Worm (Caenorhabditis elegans) whole organism, mixed stage, embryonic: Measurements from ENCODE around the gene C46C11.4.

Experiments
- M03D4.4 ChIP-seq: sonication (generic microtip); optimal IDR thresholded peaks from 2 replicates; lab custom pipeline; 2017; ENCODE audit warnings: mild to moderate bottlenecking, missing genetic modification characterization, missing compliant biosample characterization
- bed-3 ChIP-seq: fragments of 200-800 bp; sonication (Bioruptor generic); optimal IDR thresholded peaks from 3 replicates; lab custom pipeline; 2018; ENCODE audit warnings: mild to moderate bottlenecking, missing genetic modification characterization, moderate library complexity, missing compliant biosample characterization
- blmp-1 ChIP-seq: fragments of 150-350 bp; optimal IDR thresholded peaks from 2 replicates; lab custom pipeline; 2014; ENCODE audit warnings: missing biosample characterization, missing genetic modification characterization
- ceh-39 ChIP-seq: fragments of 150-350 bp; optimal IDR thresholded peaks from 2 replicates; lab custom pipeline; 2014; ENCODE audit warnings: missing biosample characterization, missing genetic modification characterization
- ceh-43 ChIP-seq: fragments of 200-800 bp; sonication (Bioruptor generic); optimal IDR thresholded peaks from 2 replicates; lab custom pipeline; 2018; ENCODE audit warnings: mild to moderate bottlenecking, missing genetic modification characterization, moderate library complexity, missing compliant biosample characterization
- ces-1 ChIP-seq: fragments of 150-350 bp; optimal IDR thresholded peaks from 2 replicates; lab custom pipeline; 2014; ENCODE audit warnings: missing biosample characterization, missing genetic modification reagents, missing genetic modification characterization
- cnd-1 ChIP-seq: fragments of 200-800 bp; sonication (Bioruptor generic); optimal IDR thresholded peaks from 2 replicates; lab custom pipeline; 2018; ENCODE audit warnings: mild to moderate bottlenecking, missing genetic modification characterization, missing compliant biosample characterization
- drap-1 ChIP-seq: fragments of 200-800 bp; sonication (Bioruptor generic); optimal IDR thresholded peaks from 3 replicates; lab custom pipeline; 2018; ENCODE audit warnings: mild to moderate bottlenecking, missing genetic modification characterization, missing compliant biosample characterization
- elt-1 ChIP-seq: sonication (generic microtip); optimal IDR thresholded peaks from 2 replicates; lab custom pipeline; 2017; ENCODE audit warnings: missing genetic modification characterization, mild to moderate bottlenecking, missing compliant biosample characterization, antibody characterized with exemption, moderate library complexity, borderline replicate concordance; ENCODE audit not compliant: insufficient read depth
- elt-3 ChIP-seq: fragments of 150-350 bp; optimal IDR thresholded peaks from 2 replicates; lab custom pipeline; 2014; ENCODE audit warnings: missing biosample characterization, missing genetic modification characterization
- flh-1 ChIP-seq: fragments of 200-800 bp; sonication (Bioruptor generic); optimal IDR thresholded peaks from 2 replicates; lab custom pipeline; 2018; ENCODE audit warnings: mild to moderate bottlenecking, missing genetic modification characterization, moderate library complexity, missing compliant biosample characterization
- ham-2 ChIP-seq: fragments of 200-800 bp; sonication (Bioruptor generic); optimal IDR thresholded peaks from 2 replicates; lab custom pipeline; 2018; ENCODE audit warnings: mild to moderate bottlenecking, missing genetic modification characterization, missing compliant biosample characterization
- hlh-1 ChIP-seq: fragments of 150-350 bp; optimal IDR thresholded peaks from 2 replicates; lab custom pipeline; 2014; ENCODE audit warnings: missing biosample characterization, missing genetic modification reagents, missing genetic modification characterization
- lin-13 ChIP-seq: fragments of 150-350 bp; optimal IDR thresholded peaks from 2 replicates; lab custom pipeline; 2014; ENCODE audit warnings: missing biosample characterization, missing genetic modification characterization
- lin-32 ChIP-seq: fragments of 200-800 bp; sonication (Bioruptor generic); optimal IDR thresholded peaks from 2 replicates; lab custom pipeline; 2018; ENCODE audit warnings: mild to moderate bottlenecking, missing genetic modification characterization, missing compliant biosample characterization
- lsy-2 ChIP-seq: fragments of 150-350 bp; optimal IDR thresholded peaks from 2 replicates; lab custom pipeline; 2014; ENCODE audit warnings: missing biosample characterization, missing genetic modification characterization
- mab-5 ChIP-seq: fragments of 150-350 bp; optimal IDR thresholded peaks from 2 replicates; lab custom pipeline; 2014; ENCODE audit warnings: missing biosample characterization, missing genetic modification characterization
- mep-1 ChIP-seq: fragments of 150-350 bp; optimal IDR thresholded peaks from 2 replicates; lab custom pipeline; 2017; ENCODE audit warnings: missing biosample characterization, missing genetic modification reagents, missing genetic modification characterization, inconsistent platforms
- mls-2 ChIP-seq: sonication (generic microtip); optimal IDR thresholded peaks from 2 replicates; lab custom pipeline; 2016; ENCODE audit warnings: mild to moderate bottlenecking, missing genetic modification characterization, moderate library complexity, missing compliant biosample characterization
- nhr-12 ChIP-seq: fragments of 150-350 bp; optimal IDR thresholded peaks from 2 replicates; lab custom pipeline; 2014; ENCODE audit warnings: missing biosample characterization, missing genetic modification characterization
- nhr-2 ChIP-seq: fragments of 150-350 bp; optimal IDR thresholded peaks from 2 replicates; lab custom pipeline; 2014; ENCODE audit warnings: missing biosample characterization, missing genetic modification characterization
- nhr-237 ChIP-seq: fragments of 150-350 bp; optimal IDR thresholded peaks from 2 replicates; lab custom pipeline; 2014; ENCODE audit warnings: missing biosample characterization, missing genetic modification characterization
- nhr-76 ChIP-seq: sonication (generic microtip); optimal IDR thresholded peaks from 2 replicates; lab custom pipeline; 2017; ENCODE audit warnings: missing biosample characterization, missing genetic modification characterization
- pha-4 ChIP-seq: fragments of 150-350 bp; optimal IDR thresholded peaks from 2 replicates; lab custom pipeline; 2018; ENCODE audit warnings: missing biosample characterization, missing genetic modification reagents, missing genetic modification characterization
- snpc-4 ChIP-seq: fragments of 150-350 bp; optimal IDR thresholded peaks from 2 replicates; lab custom pipeline; 2014; ENCODE audit warnings: missing biosample characterization, missing genetic modification characterization
- sptf-1 ChIP-seq: sonication (generic microtip); optimal IDR thresholded peaks from 2 replicates; lab custom pipeline; 2017; ENCODE audit warnings: mild to moderate bottlenecking, missing genetic modification characterization, moderate library complexity, missing compliant biosample characterization
- tbx-8 ChIP-seq: fragments of 200-800 bp; sonication (Bioruptor generic); optimal IDR thresholded peaks from 2 replicates; lab custom pipeline; 2018; ENCODE audit warnings: mild to moderate bottlenecking, missing genetic modification characterization, moderate library complexity, missing compliant biosample characterization
- unc-120 ChIP-seq: sonication (generic microtip); optimal IDR thresholded peaks from 2 replicates; lab custom pipeline; 2017; ENCODE audit warnings: missing genetic modification characterization, missing compliant biosample characterization; ENCODE audit not compliant: poor library complexity, severe bottlenecking
- unc-39 ChIP-seq: fragments of 150-350 bp; optimal IDR thresholded peaks from 2 replicates; lab custom pipeline; 2014; ENCODE audit warnings: missing biosample characterization, missing genetic modification characterization
- unc-62 ChIP-seq: fragments of 150-350 bp; optimal IDR thresholded peaks from 2 replicates; lab custom pipeline; 2014; ENCODE audit warnings: missing biosample characterization, missing genetic modification reagents, missing genetic modification characterization
- ztf-11 ChIP-seq: fragments of 150-350 bp; optimal IDR thresholded peaks from 2 replicates; lab custom pipeline; 2014; ENCODE audit warnings: missing biosample characterization, missing genetic modification characterization

C46C11.4 gene

ce11 chrX:4632088-4632487 is 14.9 kb downstream of the C46C11.4 start, which contains the start of gene slcr-46.1:
slcr-46.1 (plus strand) TSS chrX:4632361.
- TF ChIP-seq lin-32 (no peak), ham-2 (GFP tag; lab: Kevin White, UChicago) (no peak), snpc-4 (no peak), ceh-39 (no peak), ceh-43 (GFP tag; lab: Kevin White, UChicago) (no peak), mep-1 (tag; lab: Kevin White, UChicago) (no peak), sptf-1 (tag; lab: Kevin White, UChicago) (no peak), bed-3 (GFP tag; lab: Kevin White, UChicago) (no peak), nhr-76 (no peak), elt-1 (tag; lab: Kevin White, UChicago) (no peak), lin-13 (tag; lab: Kevin White, UChicago) (no peak), M03D4.4 (no peak), tbx-8 (GFP tag; lab: Kevin White, UChicago) (no peak), nhr-12 (tag; lab: Kevin White, UChicago) (no peak), lsy-2 (tag; lab: Kevin White, UChicago) (no peak)

ce11 chrX:4628817-4629575 is 18.0 kb downstream of the C46C11.4 start:
- TF ChIP-seq unc-62 (GFP tag; lab: Kevin White, UChicago) (peak; percentile 45), hlh-1 (peak; percentile 38), ces-1 (GFP tag; lab: Kevin White, UChicago) (peak; percentile 94), nhr-76 (no peak)

- TF ChIP-seq ztf-11 (tag; lab: Kevin White, UChicago) (no peak), elt-3 (no peak), pha-4 (no peak), cnd-1 (tag; lab: Kevin White, UChicago) (no peak), blmp-1 (tag; lab: Kevin White, UChicago) (no peak), ham-2 (GFP tag; lab: Kevin White, UChicago) (no peak), mab-5 (tag; lab: Kevin White, UChicago) (no peak), nhr-76 (no peak), lin-32 (no peak), drap-1 (GFP tag; lab: Kevin White, UChicago) (no peak), bed-3 (GFP tag; lab: Kevin White, UChicago) (no peak), M03D4.4 (no peak), unc-120 (tag; lab: Kevin White, UChicago) (no peak), lsy-2 (tag; lab: Kevin White, UChicago) (no peak), nhr-237 (tag; lab: Kevin White, UChicago) (no peak), mls-2 (tag; lab: Kevin White, UChicago) (no peak), tbx-8 (GFP tag; lab: Kevin White, UChicago) (no peak), nhr-12 (tag; lab: Kevin White, UChicago) (no peak)
These were observed 18.7 kb downstream of the C46C11.4 start for ce11 chrX:4628350-4628749.

- no peak for TF ChIP-seq M03D4.4
- no peak for TF ChIP-seq unc-39
- TF ChIP-seq cnd-1 (tag; lab: Kevin White, UChicago), result no peak
- TF ChIP-seq blmp-1 (tag; lab: Kevin White, UChicago), result no peak
- TF ChIP-seq lsy-2 (tag; lab: Kevin White, UChicago), result no peak
- TF ChIP-seq bed-3 (GFP tag; lab: Kevin White, UChicago), result no peak
- no peak for TF ChIP-seq flh-1 (GFP tag; lab: Kevin White, UChicago)
- TF ChIP-seq sptf-1 (tag; lab: Kevin White, UChicago), result no peak
- no peak for TF ChIP-seq ces-1 (GFP tag; lab: Kevin White, UChicago)
These were observed 20.1 kb downstream of the C46C11.4 start for ce11 chrX:4626891-4627290.

- TF ChIP-seq bed-3 (GFP tag; lab: Kevin White, UChicago) (no peak), flh-1 (GFP tag; lab: Kevin White, UChicago) (no peak), hlh-1 (no peak), nhr-2 (no peak)
These were observed 21.9 kb downstream of the C46C11.4 start for ce11 chrX:4625080-4625479.
